Fruit fly (Drosophila melanogaster) whole organism, embryonic: Measurements from ENCODE around the gene CG8191.

ENCODE experiments used
- CG11456 ChIP-seq: fragments of 200-800 bp; sonication (Bioruptor generic); IDR thresholded peaks from 3 replicates; pipeline ENCODE4 v1.3.6; 2022; ENCODE audit warnings: missing biosample characterization, missing genetic modification characterization
- CG11504 ChIP-seq: fragments of 200-800 bp; sonication (Bioruptor generic); optimal IDR thresholded peaks from 3 replicates; lab custom pipeline; 2019; ENCODE audit warnings: missing biosample characterization, mild to moderate bottlenecking, missing genetic modification characterization, moderate library complexity
- CG13296 ChIP-seq: fragments of 200-800 bp; sonication (Bioruptor generic); optimal IDR thresholded peaks from 3 replicates; lab custom pipeline; 2018; ENCODE audit warnings: missing biosample characterization, mild to moderate bottlenecking, missing genetic modification characterization
- CG13624 ChIP-seq: fragments of 200-800 bp; sonication (Bioruptor generic); optimal IDR thresholded peaks from 2 replicates; lab custom pipeline; 2016; ENCODE audit warnings: missing biosample characterization, missing genetic modification characterization
- CG14965 ChIP-seq: fragments of 200-800 bp; sonication (Bioruptor generic); optimal IDR thresholded peaks from 2 replicates; lab custom pipeline; 2016; ENCODE audit warnings: missing biosample characterization, missing genetic modification characterization, borderline replicate concordance
- CG15696 ChIP-seq: fragments of 200-800 bp; sonication (Bioruptor generic); optimal IDR thresholded peaks from 2 replicates; lab custom pipeline; 2019; ENCODE audit warnings: missing biosample characterization, mild to moderate bottlenecking, missing genetic modification characterization, moderate library complexity
- CG1603 ChIP-seq: fragments of 200-800 bp; sonication (Bioruptor generic); optimal IDR thresholded peaks from 2 replicates; lab custom pipeline; 2019; ENCODE audit warnings: missing biosample characterization, mild to moderate bottlenecking, missing genetic modification characterization, moderate library complexity
- CG17186 ChIP-seq: fragments of 200-800 bp; sonication (Bioruptor generic); optimal IDR thresholded peaks from 3 replicates; lab custom pipeline; 2017; ENCODE audit warnings: missing biosample characterization, missing genetic modification reagents, missing genetic modification characterization
- CG2129 ChIP-seq: fragments of 200-800 bp; sonication (Bioruptor generic); IDR thresholded peaks from 2 replicates; pipeline ENCODE4 v1.3.6; 2022; ENCODE audit warnings: missing biosample characterization, missing genetic modification characterization; ENCODE audit not compliant: partially characterized antibody
- CG2199 ChIP-seq: fragments of 200-800 bp; sonication (Bioruptor generic); IDR thresholded peaks from 3 replicates; pipeline ENCODE4 v1.3.6; 2022; ENCODE audit warnings: missing biosample characterization, missing genetic modification characterization
- CG31365 ChIP-seq: fragments of 200-800 bp; sonication (Bioruptor generic); optimal IDR thresholded peaks from 2 replicates; lab custom pipeline; 2018; ENCODE audit warnings: missing biosample characterization, mild to moderate bottlenecking, missing genetic modification characterization
- CG32532 ChIP-seq: fragments of 200-800 bp; sonication (Bioruptor generic); IDR thresholded peaks from 2 replicates; pipeline ENCODE4 v1.3.6; 2022; ENCODE audit warnings: missing biosample characterization, missing genetic modification characterization
- CG32772 ChIP-seq: fragments of 200-800 bp; sonication (Bioruptor generic); IDR thresholded peaks from 2 replicates; pipeline ENCODE4 v1.3.6; 2022; ENCODE audit warnings: missing biosample characterization, missing genetic modification characterization
- CG4617 ChIP-seq: fragments of 200-800 bp; sonication (Bioruptor generic); optimal IDR thresholded peaks from 3 replicates; lab custom pipeline; 2016; ENCODE audit warnings: missing biosample characterization, missing genetic modification characterization, borderline replicate concordance
- CG9817 ChIP-seq: fragments of 200-800 bp; sonication (Bioruptor generic); optimal IDR thresholded peaks from 2 replicates; lab custom pipeline; 2018; ENCODE audit warnings: missing biosample characterization, mild to moderate bottlenecking, missing genetic modification characterization, moderate library complexity
- CHES-1-like ChIP-seq: fragments of 200-800 bp; sonication (Bioruptor generic); optimal IDR thresholded peaks from 2 replicates; lab custom pipeline; 2016; ENCODE audit warnings: missing biosample characterization, missing genetic modification characterization
- D19B ChIP-seq: fragments of 200-800 bp; sonication (Bioruptor generic); optimal IDR thresholded peaks from 2 replicates; lab custom pipeline; 2017; ENCODE audit warnings: missing biosample characterization, mild to moderate bottlenecking, missing genetic modification characterization
- Dad ChIP-seq: fragments of 200-800 bp; sonication (Bioruptor generic); optimal IDR thresholded peaks from 3 replicates; lab custom pipeline; 2016; ENCODE audit warnings: missing biosample characterization, missing genetic modification characterization
- Drgx ChIP-seq: fragments of 200-800 bp; sonication (Bioruptor generic); IDR thresholded peaks from 2 replicates; pipeline ENCODE4 v1.3.6; 2022; ENCODE audit warnings: missing biosample characterization, missing genetic modification characterization
- H2.0 ChIP-seq: fragments of 200-800 bp; sonication (Bioruptor generic); IDR thresholded peaks from 2 replicates; pipeline ENCODE4 v1.3.6; 2022; ENCODE audit warnings: missing biosample characterization, missing genetic modification characterization
- HHEX ChIP-seq: fragments of 200-800 bp; sonication (Bioruptor generic); optimal IDR thresholded peaks from 3 replicates; lab custom pipeline; 2017; ENCODE audit warnings: missing biosample characterization, mild to moderate bottlenecking, missing genetic modification characterization, missing genetic modification reagents
- HLH3B ChIP-seq: fragments of 200-800 bp; sonication (Bioruptor generic); IDR thresholded peaks from 2 replicates; pipeline ENCODE4 v1.3.6; 2022; ENCODE audit warnings: missing biosample characterization, missing genetic modification characterization
- Hmx ChIP-seq: fragments of 200-800 bp; sonication (Bioruptor generic); optimal IDR thresholded peaks from 2 replicates; lab custom pipeline; 2016; ENCODE audit warnings: missing biosample characterization, missing genetic modification characterization
- Hr39 ChIP-seq: fragments of >200 bp; optimal IDR thresholded peaks from 2 replicates; lab custom pipeline; 2017
- MTF-1 ChIP-seq: fragments of 200-800 bp; sonication (Bioruptor generic); optimal IDR thresholded peaks from 2 replicates; lab custom pipeline; 2018; ENCODE audit warnings: missing biosample characterization, mild to moderate bottlenecking, missing genetic modification characterization, borderline replicate concordance
- Mes4 ChIP-seq: fragments of 200-800 bp; sonication (Bioruptor generic); optimal IDR thresholded peaks from 2 replicates; lab custom pipeline; 2016; ENCODE audit warnings: missing biosample characterization, missing genetic modification characterization
- Mrtf ChIP-seq: fragments of 200-800 bp; sonication (Bioruptor generic); IDR thresholded peaks from 3 replicates; pipeline ENCODE4 v1.3.6; 2022; ENCODE audit warnings: missing biosample characterization, missing genetic modification characterization
- NC2β ChIP-seq: fragments of 200-800 bp; sonication (Bioruptor generic); optimal IDR thresholded peaks from 2 replicates; lab custom pipeline; 2016; ENCODE audit warnings: missing biosample characterization, missing genetic modification characterization
- Optix ChIP-seq: fragments of 200-800 bp; sonication (Bioruptor generic); IDR thresholded peaks from 3 replicates; pipeline ENCODE4 v1.3.6; 2022; ENCODE audit warnings: missing biosample characterization, missing genetic modification characterization
- Rx ChIP-seq: fragments of 200-800 bp; sonication (Bioruptor generic); IDR thresholded peaks from 2 replicates; pipeline ENCODE4 v1.3.6; 2022; ENCODE audit warnings: missing biosample characterization, missing genetic modification characterization
- Sox100B ChIP-seq: fragments of 200-800 bp; sonication (Bioruptor generic); optimal IDR thresholded peaks from 3 replicates; lab custom pipeline; 2018; ENCODE audit warnings: missing biosample characterization, mild to moderate bottlenecking, missing genetic modification characterization
- ara ChIP-seq: fragments of 200-800 bp; sonication (Bioruptor generic); IDR thresholded peaks from 2 replicates; pipeline ENCODE4 v1.3.6; 2022; ENCODE audit warnings: missing biosample characterization, missing genetic modification characterization
- bcd ChIP-seq: fragments of 200-800 bp; sonication (Bioruptor generic); optimal IDR thresholded peaks from 2 replicates; lab custom pipeline; 2017; ENCODE audit warnings: missing biosample characterization, mild to moderate bottlenecking, missing genetic modification characterization
- corto ChIP-seq: fragments of 200-800 bp; sonication (Bioruptor generic); optimal IDR thresholded peaks from 2 replicates; lab custom pipeline; 2016; ENCODE audit warnings: missing biosample characterization, mild to moderate bottlenecking, missing genetic modification characterization, moderate library complexity
- crp ChIP-seq, 2 experiments: fragments of 200-800 bp; sonication (Bioruptor generic); optimal IDR thresholded peaks; 2 replicates in 1 of 2; 3 replicates in 1 of 2; lab custom pipeline; 2017; ENCODE audit warnings: missing biosample characterization in 2 of 2, missing genetic modification characterization in 2 of 2, mild to moderate bottlenecking in 1 of 2, moderate library complexity in 1 of 2
- dati ChIP-seq: fragments of 200-800 bp; sonication (Bioruptor generic); IDR thresholded peaks from 2 replicates; pipeline ENCODE4 v1.3.6; 2022; ENCODE audit warnings: missing biosample characterization, missing genetic modification characterization
- en ChIP-seq: fragments of 200-800 bp; sonication (Bioruptor generic); optimal IDR thresholded peaks from 2 replicates; lab custom pipeline; 2016; ENCODE audit warnings: missing biosample characterization, missing genetic modification characterization
- exex ChIP-seq: fragments of 200-800 bp; sonication (Bioruptor generic); optimal IDR thresholded peaks from 4 replicates; lab custom pipeline; 2018; ENCODE audit warnings: missing biosample characterization, mild to moderate bottlenecking, missing genetic modification characterization, moderate library complexity
- fd96Cb ChIP-seq: fragments of 200-800 bp; sonication (Bioruptor generic); optimal IDR thresholded peaks from 2 replicates; lab custom pipeline; 2018; ENCODE audit warnings: missing biosample characterization, mild to moderate bottlenecking, missing genetic modification characterization, moderate library complexity
- gcm ChIP-seq: fragments of 200-800 bp; sonication (Bioruptor generic); optimal IDR thresholded peaks from 2 replicates; lab custom pipeline; 2019; ENCODE audit warnings: missing biosample characterization, mild to moderate bottlenecking, missing genetic modification characterization, moderate library complexity
- gro ChIP-seq: fragments of 200-800 bp; sonication (Bioruptor generic); optimal IDR thresholded peaks from 2 replicates; lab custom pipeline; 2016; ENCODE audit warnings: missing biosample characterization, missing genetic modification characterization
- ham ChIP-seq: fragments of 200-800 bp; sonication (Bioruptor generic); IDR thresholded peaks from 2 replicates; pipeline ENCODE4 v1.3.6; 2022; ENCODE audit warnings: missing biosample characterization, missing genetic modification characterization
- lab ChIP-seq: fragments of 200-800 bp; sonication (Bioruptor generic); optimal IDR thresholded peaks from 3 replicates; lab custom pipeline; 2017; ENCODE audit warnings: missing biosample characterization, missing genetic modification characterization, mild to moderate bottlenecking, moderate library complexity, missing genetic modification reagents
- lilli ChIP-seq: fragments of 200-800 bp; sonication (Bioruptor generic); optimal IDR thresholded peaks from 3 replicates; lab custom pipeline; 2016; ENCODE audit warnings: missing biosample characterization, missing genetic modification characterization
- odd ChIP-seq: fragments of 200-800 bp; sonication (Bioruptor generic); optimal IDR thresholded peaks from 2 replicates; lab custom pipeline; 2017; ENCODE audit warnings: missing biosample characterization, mild to moderate bottlenecking, missing genetic modification characterization
- pb ChIP-seq: fragments of 200-800 bp; sonication (Bioruptor generic); optimal IDR thresholded peaks from 3 replicates; lab custom pipeline; 2016; ENCODE audit warnings: missing biosample characterization, missing genetic modification characterization
- prd ChIP-seq, 3 experiments: fragments of >200 bp in 2 of 3; fragments of 200-800 bp in 1 of 3; sonication (Bioruptor generic) in 1 of 3; optimal IDR thresholded peaks in 2 of 3; IDR thresholded peaks in 1 of 3; 2 replicates in 2 of 3; 3 replicates in 1 of 3; pipeline versions ENCODE4 v1.3.6 to Lab custom; 2017 to 2022; ENCODE audit warnings: missing biosample characterization in 1 of 3, missing genetic modification characterization in 1 of 3
- repo ChIP-seq: fragments of 200-800 bp; sonication (Bioruptor generic); optimal IDR thresholded peaks from 2 replicates; lab custom pipeline; 2016; ENCODE audit warnings: missing biosample characterization, missing genetic modification characterization
- shn ChIP-seq: fragments of 200-800 bp; sonication (Bioruptor generic); optimal IDR thresholded peaks from 3 replicates; lab custom pipeline; 2016; ENCODE audit warnings: missing biosample characterization, missing genetic modification characterization
- so ChIP-seq: fragments of 200-800 bp; sonication (Bioruptor generic); IDR thresholded peaks from 3 replicates; pipeline ENCODE4 v1.3.6; 2022; ENCODE audit warnings: missing biosample characterization, missing genetic modification characterization
- unc-4 ChIP-seq: fragments of 200-800 bp; sonication (Bioruptor generic); IDR thresholded peaks from 2 replicates; pipeline ENCODE4 v1.3.6; 2022; ENCODE audit warnings: missing biosample characterization, missing genetic modification characterization; ENCODE audit not compliant: partially characterized antibody

CG8191 gene

dm6 chrX:15712409-15712808 is 19.6 kb upstream of the CG8191 start, which contains the start of gene HUWE1 (continued):
- TF ChIP-seq Rx (GFP tag; lab: Robert Waterston, UW) (no peak), corto (GFP tag; lab: Kevin White, UChicago) (no peak), CG14965 (no peak), CG11456 (no peak), CG32772 (GFP tag; lab: Robert Waterston, UW) (no peak), fd96Cb (tag; lab: Kevin White, UChicago) (no peak), crp (GFP tag; optimal IDR thresholded peaks at IDR 0.05; lab: Kevin White, UChicago) (peak in 1 of 2 experiments; percentile 29), CG31365 (no peak), prd (optimal IDR thresholded peaks at IDR 0.05; lab: Kevin White, UChicago) (no peak), prd (GFP tag; IDR thresholded peaks at IDR 0.05; lab: Robert Waterston, UW) (no peak), NC2β (GFP tag; lab: Kevin White, UChicago) (no peak), Sox100B (GFP tag; lab: Kevin White, UChicago) (no peak), HHEX (no peak), CG9817 (tag; lab: Kevin White, UChicago) (no peak), CG2129 (GFP tag; lab: Robert Waterston, UW) (peak; percentile 53; the same call in 1 of the 2 replicates), exex (tag; lab: Kevin White, UChicago) (no peak), shn (no peak), H2.0 (GFP tag; lab: Robert Waterston, UW) (no peak), so (GFP tag; lab: Robert Waterston, UW) (no peak), Mrtf (GFP tag; lab: Robert Waterston, UW) (no peak), ara (GFP tag; lab: Robert Waterston, UW) (no peak), CG4617 (peak; percentile 62), Mes4 (GFP tag; lab: Kevin White, UChicago) (no peak), CG2199 (GFP tag; lab: Robert Waterston, UW) (no peak), CG15696 (tag; lab: Kevin White, UChicago) (no peak), CG17186 (GFP tag; lab: Kevin White, UChicago) (peak; percentile 56), repo (GFP tag; lab: Kevin White, UChicago) (no peak), Optix (GFP tag; lab: Robert Waterston, UW) (no peak), Dad (GFP tag; lab: Kevin White, UChicago) (no peak), D19B (no peak), Drgx (GFP tag; lab: Robert Waterston, UW) (no peak), Hr39 (lab: Kevin White, UChicago) (no peak), CG32532 (GFP tag; lab: Robert Waterston, UW) (no peak), CHES-1-like (GFP tag; lab: Kevin White, UChicago) (peak; percentile 43), CG11504 (tag; lab: Kevin White, UChicago) (no peak), HLH3B (GFP tag; lab: Robert Waterston, UW) (no peak), ham (no peak), CG1603 (no peak), dati (GFP tag; lab: Robert Waterston, UW) (no peak), lilli (GFP tag; lab: Kevin White, UChicago) (peak; percentile 47), pb (GFP tag; lab: Kevin White, UChicago) (no peak), CG13296 (GFP tag; lab: Kevin White, UChicago) (no peak), CG13624 (GFP tag; lab: Kevin White, UChicago) (peak; percentile 40), unc-4 (GFP tag; lab: Robert Waterston, UW) (peak; percentile 86), lab (GFP tag; lab: Kevin White, UChicago) (no peak), odd (no peak), bcd (GFP tag; lab: Kevin White, UChicago) (no peak), en (no peak), MTF-1 (no peak), gro (GFP tag; lab: Kevin White, UChicago) (peak; percentile 28), Hmx (GFP tag; lab: Kevin White, UChicago) (no peak), gcm (GFP tag; lab: Kevin White, UChicago) (no peak)
